Worm (Caenorhabditis elegans): ENCODE data around the gene R155.5.

Gene R155.5

ce11 chrIII:1989940-1990339 lies 19.6 kb upstream of the R155.5 start:
- TF ChIP-seq klf-2 (GFP tag; conservative IDR thresholded peaks at IDR 0.05), result no peak
- TF ChIP-seq tab-1 (GFP tag; IDR thresholded peaks at IDR 0.05), result no peak
- TF ChIP-seq ztf-29 (GFP tag; IDR thresholded peaks at IDR 0.05), result no peak
- TF ChIP-seq cog-1 (tag; optimal IDR thresholded peaks at IDR 0.05), result no peak
- TF ChIP-seq T22C8.4 (GFP tag; IDR thresholded peaks at IDR 0.05), result no peak
- TF ChIP-seq med-1 (GFP tag; optimal IDR thresholded peaks at IDR 0.05; ENCODE audit: insufficient read depth), result no peak

ce11 chrIII:1987693-1988092 lies 17.4 kb upstream of the R155.5 start, which contains the start of gene Y39A3B.8:
Gene Y39A3B.8, plus strand, starts transcription at chrIII:1987993.
- no peak for TF ChIP-seq klf-2 (GFP tag; conservative IDR thresholded peaks at IDR 0.05)
- TF ChIP-seq T22C8.4 (GFP tag; IDR thresholded peaks at IDR 0.05), result no peak
- no peak for TF ChIP-seq ref-1 (GFP tag; conservative IDR thresholded peaks at IDR 0.05)
- no peak for TF ChIP-seq tab-1 (GFP tag; IDR thresholded peaks at IDR 0.05)
- no peak for TF ChIP-seq ztf-29 (GFP tag; IDR thresholded peaks at IDR 0.05)

ce11 chrIII:1984860-1985259 lies 14.5 kb upstream of the R155.5 start, which contains the start of gene Y39A3B.7:
Gene Y39A3B.7, minus strand, starts transcription at chrIII:1984960.
- TF ChIP-seq flt-1 (GFP tag; IDR thresholded peaks at IDR 0.05) (no peak), ztf-23 (GFP tag; IDR thresholded peaks at IDR 0.05) (no peak), klf-2 (GFP tag; conservative IDR thresholded peaks at IDR 0.05) (no peak), med-1 (GFP tag; optimal IDR thresholded peaks at IDR 0.05; ENCODE audit: insufficient read depth) (no peak), tab-1 (GFP tag; IDR thresholded peaks at IDR 0.05) (no peak), cog-1 (tag; optimal IDR thresholded peaks at IDR 0.05) (no peak), T22C8.4 (GFP tag; IDR thresholded peaks at IDR 0.05) (no peak), ref-1 (GFP tag; conservative IDR thresholded peaks at IDR 0.05) (no peak), ztf-29 (GFP tag; IDR thresholded peaks at IDR 0.05) (no peak)

DNA sequence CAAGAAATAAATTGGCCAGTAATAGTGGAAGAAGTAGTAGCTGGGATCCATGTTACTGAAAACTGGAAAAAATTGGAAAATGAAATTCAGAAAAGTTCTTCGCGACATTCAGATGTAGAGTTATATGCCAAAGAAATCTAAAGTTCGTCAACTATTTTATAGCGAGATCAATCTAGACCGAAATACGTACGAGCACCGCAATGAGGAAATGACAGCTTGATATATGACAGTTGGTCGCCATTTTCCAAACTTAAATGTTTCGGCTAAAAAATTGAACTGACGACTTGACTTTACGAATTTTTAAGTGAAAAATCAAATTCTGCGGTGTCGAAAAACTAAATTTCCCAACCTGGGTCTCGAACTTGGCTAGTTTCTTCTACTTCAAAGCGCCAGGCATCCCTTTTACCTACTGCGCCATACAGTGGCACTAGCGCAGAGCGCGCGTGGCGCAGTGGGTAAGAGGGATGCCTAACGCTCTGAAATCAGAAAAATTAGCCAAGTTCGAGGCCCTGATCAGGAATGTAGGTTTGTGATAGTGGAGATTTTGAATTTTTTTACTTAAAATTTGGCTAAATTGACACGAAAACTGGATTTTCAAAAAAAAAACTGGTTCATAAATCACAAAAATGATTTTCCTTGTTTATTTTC lies 12.4 kb upstream of the R155.5 start, which contains the start of gene srd-66:
srd-66 (minus strand) TSS at position 51 of the 648 bp plus-strand sequence.
- TF ChIP-seq med-1 (GFP tag; optimal IDR thresholded peaks at IDR 0.05; ENCODE audit: insufficient read depth) (no peak), ref-1 (GFP tag; conservative IDR thresholded peaks at IDR 0.05) (no peak), tab-1 (GFP tag; IDR thresholded peaks at IDR 0.05) (no peak), cog-1 (tag; optimal IDR thresholded peaks at IDR 0.05) (no peak), klf-2 (GFP tag; conservative IDR thresholded peaks at IDR 0.05) (no peak), ztf-23 (GFP tag; IDR thresholded peaks at IDR 0.05) (no peak), T22C8.4 (GFP tag; IDR thresholded peaks at IDR 0.05) (no peak), ztf-29 (GFP tag; IDR thresholded peaks at IDR 0.05) (no peak), flt-1 (GFP tag; IDR thresholded peaks at IDR 0.05) (no peak)

- TF ChIP-seq klf-2 (GFP tag; conservative IDR thresholded peaks at IDR 0.05) (no peak), ztf-29 (GFP tag; IDR thresholded peaks at IDR 0.05) (no peak), tab-1 (GFP tag; IDR thresholded peaks at IDR 0.05) (no peak), T22C8.4 (GFP tag; IDR thresholded peaks at IDR 0.05) (no peak), flt-1 (GFP tag; IDR thresholded peaks at IDR 0.05) (no peak), ztf-23 (GFP tag; IDR thresholded peaks at IDR 0.05) (no peak), cog-1 (tag; optimal IDR thresholded peaks at IDR 0.05) (no peak), med-1 (GFP tag; optimal IDR thresholded peaks at IDR 0.05; ENCODE audit: insufficient read depth) (no peak), ref-1 (GFP tag; conservative IDR thresholded peaks at IDR 0.05) (no peak)
Measured at ce11 chrIII:1981467-1981866, 11.1 kb upstream of the R155.5 start.

ce11 chrIII:1977424-1977823 lies 7.1 kb upstream of the R155.5 start:
- no peak for TF ChIP-seq T22C8.4 (GFP tag; IDR thresholded peaks at IDR 0.05)

DNA sequence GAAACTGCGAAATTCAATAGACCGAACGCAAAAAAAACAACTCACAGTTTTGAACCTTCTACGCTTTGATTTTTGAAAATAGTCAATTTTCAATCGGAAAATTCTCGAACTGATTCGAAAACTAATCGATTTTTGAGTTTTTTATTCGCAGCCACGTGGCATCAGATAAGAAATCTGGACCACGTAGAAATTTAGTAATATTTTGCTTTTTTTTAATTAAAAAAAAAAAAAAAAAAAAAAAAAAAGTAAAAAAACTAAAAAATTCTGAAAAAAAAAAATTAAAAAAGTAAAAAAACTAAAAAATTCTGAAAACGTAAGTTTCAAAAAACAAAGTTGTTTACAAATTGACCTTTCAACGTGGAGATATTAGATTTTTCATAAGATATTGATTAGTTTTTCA lies 6.3 kb upstream of the R155.5 start, which contains the start of gene R155.3:
R155.3 (minus strand) TSS at position 101 of the 400 bp plus-strand sequence.
- TF ChIP-seq ztf-23 (GFP tag; IDR thresholded peaks at IDR 0.05) (no peak), klf-2 (GFP tag; conservative IDR thresholded peaks at IDR 0.05) (no peak), T22C8.4 (GFP tag; IDR thresholded peaks at IDR 0.05) (no peak), ref-1 (GFP tag; conservative IDR thresholded peaks at IDR 0.05) (no peak), flt-1 (GFP tag; IDR thresholded peaks at IDR 0.05) (no peak), tab-1 (GFP tag; IDR thresholded peaks at IDR 0.05) (no peak), med-1 (GFP tag; optimal IDR thresholded peaks at IDR 0.05; ENCODE audit: insufficient read depth) (no peak), ztf-29 (GFP tag; IDR thresholded peaks at IDR 0.05) (no peak)

DNA sequence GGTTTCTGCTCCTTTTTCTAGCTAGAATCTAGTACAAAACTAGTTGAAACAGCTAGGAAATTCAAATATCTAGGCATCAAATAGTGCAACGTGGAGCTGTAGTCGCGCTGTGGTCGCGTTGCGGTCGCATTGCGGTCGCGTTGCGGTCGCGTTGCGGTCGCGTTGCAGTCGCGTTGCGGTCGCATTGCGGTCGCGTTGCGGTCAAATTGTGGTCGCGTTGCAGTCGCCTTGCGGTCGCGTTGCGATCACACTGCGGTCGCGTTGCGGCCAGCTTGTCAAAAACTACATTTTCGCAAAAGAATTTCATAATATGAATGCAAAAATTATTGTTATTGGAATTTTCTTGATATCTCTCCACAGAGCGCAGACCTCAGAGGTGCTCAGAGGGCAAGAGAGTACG lies 5.7 kb upstream of the R155.5 start:
- TF ChIP-seq flt-1 (GFP tag; IDR thresholded peaks at IDR 0.05) (no peak), ref-1 (GFP tag; conservative IDR thresholded peaks at IDR 0.05) (no peak), tab-1 (GFP tag; IDR thresholded peaks at IDR 0.05) (no peak), T22C8.4 (GFP tag; IDR thresholded peaks at IDR 0.05) (no peak), med-1 (GFP tag; optimal IDR thresholded peaks at IDR 0.05; ENCODE audit: insufficient read depth) (no peak)

ce11 chrIII:1969802-1970201 lies 531 bp downstream of the R155.5 start, which contains the start of gene moa-1:
Gene moa-1, minus strand, starts transcription at chrIII:1969902.
- TF ChIP-seq T22C8.4 (GFP tag; IDR thresholded peaks at IDR 0.05), result no peak
- TF ChIP-seq med-1 (GFP tag; optimal IDR thresholded peaks at IDR 0.05; ENCODE audit: insufficient read depth), result no peak
- no peak for TF ChIP-seq cog-1 (tag; optimal IDR thresholded peaks at IDR 0.05)
- TF ChIP-seq klf-2 (GFP tag; conservative IDR thresholded peaks at IDR 0.05), result no peak
- TF ChIP-seq tab-1 (GFP tag; IDR thresholded peaks at IDR 0.05), result no peak
- TF ChIP-seq ref-1 (GFP tag; conservative IDR thresholded peaks at IDR 0.05), result no peak
- no peak for TF ChIP-seq ztf-23 (GFP tag; IDR thresholded peaks at IDR 0.05)
- no peak for TF ChIP-seq flt-1 (GFP tag; IDR thresholded peaks at IDR 0.05)
- TF ChIP-seq ztf-29 (GFP tag; IDR thresholded peaks at IDR 0.05), result no peak

ce11 chrIII:1965580-1965979 lies 4.8 kb downstream of the R155.5 start:
- peak; percentile 81 for TF ChIP-seq T22C8.4 (GFP tag; IDR thresholded peaks at IDR 0.05)
